Worm (Caenorhabditis elegans) whole organism, young adult: Measurements from ENCODE around the gene sre-42.

Source experiments
- C17E4.6 ChIP-seq: fragments of 200-800 bp; sonication (Bioruptor generic); IDR thresholded peaks from 2 replicates; pipeline ENCODE4 v1.3.6; 2022; ENCODE audit warnings: missing genetic modification reagents, missing genetic modification characterization, missing compliant biosample characterization
- egrh-3 ChIP-seq: fragments of 200-800 bp; sonication (Bioruptor generic); IDR thresholded peaks from 2 replicates; pipeline ENCODE4 v1.3.6; 2022; ENCODE audit warnings: missing genetic modification reagents, missing genetic modification characterization, missing compliant biosample characterization
- mcd-1 ChIP-seq: fragments of 200-800 bp; sonication (Bioruptor generic); IDR thresholded peaks from 2 replicates; pipeline ENCODE4 v1.3.6; 2022; ENCODE audit warnings: missing genetic modification reagents, missing genetic modification characterization, missing compliant biosample characterization

ce11 chrII:12339152-12339551, 47.5 kb downstream of the sre-42 start:
- no peak for TF ChIP-seq C17E4.6 (GFP tag; lab: Robert Waterston, UW)
- no peak; the same call in 1 of the 2 replicates for TF ChIP-seq mcd-1 (GFP tag; lab: Robert Waterston, UW)
- TF ChIP-seq egrh-3 (GFP tag; lab: Robert Waterston, UW): no peak
